Worm (Caenorhabditis elegans) whole organism, young adult: ENCODE measurements around the gene W05B2.2.

Source experiments
- T26A5.8 ChIP-seq: sonication (generic microtip); optimal IDR thresholded peaks from 2 replicates; lab custom pipeline; 2016; ENCODE audit warnings: missing genetic modification characterization, missing compliant biosample characterization
- ama-1 ChIP-seq, 3 experiments: fragments of 150-350 bp in 1 of 3; sonication (generic microtip) in 2 of 3; optimal IDR thresholded peaks; 2 replicates each; lab custom pipeline; 2014 to 2018; ENCODE audit warnings: missing biosample characterization in 2 of 3, missing genetic modification characterization in 2 of 3, missing genetic modification reagents in 2 of 3
- athp-1 ChIP-seq: sonication (generic microtip); optimal IDR thresholded peaks from 2 replicates; lab custom pipeline; 2017; ENCODE audit warnings: mild to moderate bottlenecking, missing genetic modification characterization, missing compliant biosample characterization
- attf-6 ChIP-seq: fragments of 200-800 bp; sonication (Bioruptor generic); IDR thresholded peaks from 2 replicates; pipeline ENCODE4 v1.3.6; 2022; ENCODE audit warnings: missing genetic modification reagents, missing genetic modification characterization, missing compliant biosample characterization
- ceh-100 ChIP-seq: fragments of 200-800 bp; sonication (Bioruptor generic); IDR thresholded peaks from 2 replicates; pipeline ENCODE4 v1.3.6; 2022; ENCODE audit warnings: missing genetic modification reagents, missing genetic modification characterization, missing compliant biosample characterization
- chd-7 ChIP-seq: sonication (generic microtip); optimal IDR thresholded peaks from 2 replicates; lab custom pipeline; 2016; ENCODE audit warnings: mild to moderate bottlenecking, missing genetic modification characterization, moderate library complexity, missing compliant biosample characterization
- hlh-26 ChIP-seq: fragments of 200-800 bp; sonication (Bioruptor generic); conservative IDR thresholded peaks from 2 replicates; pipeline ENCODE4 v1.3.6; 2022; ENCODE audit warnings: missing genetic modification reagents, missing genetic modification characterization, missing compliant biosample characterization
- nfya-1 ChIP-seq: sonication (generic microtip); optimal IDR thresholded peaks from 2 replicates; lab custom pipeline; 2017; ENCODE audit warnings: antibody characterized with exemption, missing compliant biosample characterization, missing genetic modification characterization, borderline replicate concordance; ENCODE audit not compliant: insufficient read depth
- tbx-9 ChIP-seq: sonication (generic microtip); optimal IDR thresholded peaks from 2 replicates; lab custom pipeline; 2016; ENCODE audit warnings: borderline replicate concordance, missing genetic modification characterization, inconsistent platforms, missing compliant biosample characterization
- unc-62 ChIP-seq: fragments of 150-350 bp; optimal IDR thresholded peaks from 2 replicates; lab custom pipeline; 2014; ENCODE audit warnings: missing biosample characterization, missing genetic modification reagents, missing genetic modification characterization
- xnd-1 ChIP-seq: sonication (generic microtip); optimal IDR thresholded peaks from 2 replicates; lab custom pipeline; 2016; ENCODE audit warnings: missing genotype, missing genetic modification reagents, missing genetic modification characterization, missing compliant biosample characterization
- ztf-25 ChIP-seq: fragments of 200-800 bp; sonication (Bioruptor generic); IDR thresholded peaks from 2 replicates; pipeline ENCODE4 v1.3.6; 2022; ENCODE audit warnings: missing genetic modification reagents, missing genetic modification characterization, missing compliant biosample characterization

ce11 chrIII:11010597-11010996, 43.7 kb upstream of the W05B2.2 start:
- TF ChIP-seq chd-7 (tag; lab: Kevin White, UChicago) (no peak), attf-6 (GFP tag; lab: Robert Waterston, UW) (no peak), ztf-25 (GFP tag; lab: Robert Waterston, UW) (no peak), T26A5.8 (tag; lab: Kevin White, UChicago) (no peak), athp-1 (no peak), hlh-26 (no peak), tbx-9 (tag; lab: Kevin White, UChicago) (no peak), nfya-1 (tag; lab: Kevin White, UChicago) (no peak), ama-1 (optimal IDR thresholded peaks at IDR 0.05; lab: Kevin White, UChicago) (no peak), ama-1 (GFP tag; optimal IDR thresholded peaks at IDR 0.05; lab: Kevin White, UChicago) (no peak), unc-62 (no peak), ceh-100 (GFP tag; lab: Robert Waterston, UW) (no peak), xnd-1 (tag; lab: Kevin White, UChicago) (no peak)
